Worm (Caenorhabditis elegans): Measurements from ENCODE around the gene sun-1.
A peak's percentile ranks its signal among the peaks of the same experiment; 100 is the strongest.

The sun-1 gene

ce11 chrV:13176117-13176753, 17.1 kb downstream of the sun-1 start, which contains the start of gene him-17 (continued):
- TF ChIP-seq unc-98 (GFP tag; IDR thresholded peaks at IDR 0.05) (no peak), snpc-4 (tag; optimal IDR thresholded peaks at IDR 0.05) (peak; percentile 61), hlh-17 (GFP tag; optimal IDR thresholded peaks at IDR 0.05; ENCODE audit: borderline replicate concordance) (no peak), skn-1 (tag; optimal IDR thresholded peaks at IDR 0.05) (peak; percentile 55), lin-39 (tag; optimal IDR thresholded peaks at IDR 0.05) (no peak), nhr-90 (tag; optimal IDR thresholded peaks at IDR 0.05; ENCODE audit: poor library complexity) (peak; percentile 48), zag-1 (tag; optimal IDR thresholded peaks at IDR 0.05) (no peak), ztf-11 (tag; optimal IDR thresholded peaks at IDR 0.05) (peak in 1 of 2 experiments; percentile 42), dpl-1 (GFP tag; optimal IDR thresholded peaks at IDR 0.05) (peak in 2 of 3 experiments; percentile 33 to 69), unc-130 (tag; optimal IDR thresholded peaks at IDR 0.05) (peak; percentile 72), blmp-1 (tag; optimal IDR thresholded peaks at IDR 0.05) (peak; percentile 52), tbx-2 (tag; optimal IDR thresholded peaks at IDR 0.05) (peak; percentile 61), Y116A8C.19 (tag; optimal IDR thresholded peaks at IDR 0.05; ENCODE audit: borderline replicate concordance) (no peak), lin-13 (GFP tag; optimal IDR thresholded peaks at IDR 0.05) (peak; percentile 23), tlp-1 (tag; optimal IDR thresholded peaks at IDR 0.05) (no peak), ceh-82 (tag; optimal IDR thresholded peaks at IDR 0.05) (peak; percentile 9 to 35 (median 30)), unc-30 (tag; optimal IDR thresholded peaks at IDR 0.05) (no peak), nhr-85 (tag) (peak; percentile 79)

- TF ChIP-seq grh-1 (GFP tag; IDR thresholded peaks at IDR 0.05) (0 out of 2 replicates have a peak, but pooled peaks have one; percentile 17), unc-86 (tag; optimal IDR thresholded peaks at IDR 0.05) (no peak), blmp-1 (tag; optimal IDR thresholded peaks at IDR 0.05) (peak; percentile 93), lir-3 (tag; optimal IDR thresholded peaks at IDR 0.05; ENCODE audit: poor library complexity) (no peak), elt-3 (tag; optimal IDR thresholded peaks at IDR 0.05) (peak in 5 of 6 experiments; percentile 34 to 86 (median 76))
These were observed 19.6 kb downstream of the sun-1 start for ce11 chrV:13173718-13174117.

- no peak for TF ChIP-seq unc-30 (tag; optimal IDR thresholded peaks at IDR 0.05)
- TF ChIP-seq blmp-1 (tag; optimal IDR thresholded peaks at IDR 0.05), result peak; percentile 21
- TF ChIP-seq lin-14 (GFP tag; optimal IDR thresholded peaks at IDR 0.05), result peak; percentile 40
These were observed 22.8 kb downstream of the sun-1 start for ce11 chrV:13170497-13170896.

ce11 chrV:13166582-13166981, 26.8 kb downstream of the sun-1 start:
- TF ChIP-seq dpl-1 (GFP tag; optimal IDR thresholded peaks at IDR 0.05), result no peak
- peak; percentile 60 for TF ChIP-seq lin-14 (GFP tag; optimal IDR thresholded peaks at IDR 0.05)

- TF ChIP-seq fkh-10 (GFP tag; optimal IDR thresholded peaks at IDR 0.05), result peak; percentile 76
- TF ChIP-seq lin-14 (GFP tag; optimal IDR thresholded peaks at IDR 0.05), result peak; percentile 27
- no peak for TF ChIP-seq ceh-63 (GFP tag; optimal IDR thresholded peaks at IDR 0.05)
These were observed 28.1 kb downstream of the sun-1 start for ce11 chrV:13165244-13165643.

ce11 chrV:13163841-13164240, 29.5 kb downstream of the sun-1 start:
- TF ChIP-seq elt-2 (tag; optimal IDR thresholded peaks at IDR 0.05) (peak; percentile 60), lin-14 (GFP tag; optimal IDR thresholded peaks at IDR 0.05) (peak; percentile 6), nhr-237 (tag; optimal IDR thresholded peaks at IDR 0.05) (no peak), efl-1 (optimal IDR thresholded peaks at IDR 0.05) (no peak), efl-1 (GFP tag; optimal IDR thresholded peaks at IDR 0.05 in 1 of 2) (peak in 1 of 2 experiments; percentile 12), jun-1 (tag; optimal IDR thresholded peaks at IDR 0.05) (peak; percentile 11), nhr-20 (tag; optimal IDR thresholded peaks at IDR 0.05) (peak; percentile 15), pax-3 (tag; optimal IDR thresholded peaks at IDR 0.05) (peak; percentile 54), lin-35 (GFP tag; optimal IDR thresholded peaks at IDR 0.05) (peak in 1 of 2 experiments; percentile 34), snu-23 (GFP tag; optimal IDR thresholded peaks at IDR 0.05) (no peak)

All from whole organism, L1 larva.